Worm (Caenorhabditis elegans): ENCODE measurements around the gene srw-83.
"Not testable (repeated sequence)": the region's sequence is repeated elsewhere in the genome, so short reads cannot be mapped to it uniquely, and the experiment has no call there.

Gene srw-83

ce11 chrV:18426280-18426679 lies at the start of gene srw-83:
srw-83 (plus strand) TSS chrV:18426580.
- TF ChIP-seq dao-5 (tag; optimal IDR thresholded peaks at IDR 0.05) (no peak), him-1 (tag; optimal IDR thresholded peaks at IDR 0.05) (no peak), W03F9.2 (tag; optimal IDR thresholded peaks at IDR 0.05) (no peak)

DNA sequence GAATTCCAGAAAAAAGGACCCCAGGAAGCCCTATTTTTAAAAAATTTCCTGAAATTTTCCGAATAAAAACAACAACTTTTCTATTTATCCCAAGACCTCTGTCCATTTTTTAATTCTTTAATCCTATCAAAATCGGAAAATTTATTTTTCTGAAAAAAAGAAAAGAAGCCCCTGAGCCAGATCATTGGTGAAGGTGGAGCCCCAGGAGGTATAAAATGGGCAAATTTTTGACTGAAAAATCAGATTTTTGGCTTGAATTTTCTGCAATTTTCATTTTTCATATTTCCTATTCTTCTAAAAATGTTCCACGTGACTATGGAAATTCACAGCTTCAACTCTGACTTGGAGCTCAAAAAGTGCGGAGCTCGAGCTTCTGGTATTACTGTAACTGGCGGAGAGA lies 47.6 kb upstream of the srw-83 start, which contains the start of gene Y51A2B.8:
Gene Y51A2B.8 (plus strand): TSS at position 301 of the 400 bp plus-strand sequence.
- TF ChIP-seq dao-5 (tag; optimal IDR thresholded peaks at IDR 0.05), result no peak
- no peak for TF ChIP-seq him-1 (tag; optimal IDR thresholded peaks at IDR 0.05)
- no peak for TF ChIP-seq W03F9.2 (tag; optimal IDR thresholded peaks at IDR 0.05)

DNA sequence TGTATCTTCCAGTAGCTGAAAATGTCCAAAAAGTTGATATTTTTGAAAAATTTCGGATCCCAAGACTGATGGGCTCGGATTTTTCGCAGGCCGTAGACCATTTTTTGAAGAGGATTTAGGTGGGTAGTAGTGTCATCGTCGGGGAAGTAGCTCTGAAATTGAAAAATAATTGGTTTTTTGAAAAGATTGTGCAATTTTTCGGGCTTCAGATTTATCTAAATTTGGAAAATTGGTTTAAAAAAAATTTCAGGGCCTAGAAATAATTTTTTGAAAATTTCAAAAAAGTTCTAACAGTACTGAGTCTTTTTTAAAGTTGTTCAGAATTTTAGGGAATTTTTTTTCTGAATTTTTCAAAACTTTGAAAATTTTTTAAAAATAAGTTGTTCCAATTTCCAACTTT lies 43.8 kb upstream of the srw-83 start, which contains the start of gene nhr-288:
Gene nhr-288 (minus strand): TSS at position 101 of the 400 bp plus-strand sequence.
- TF ChIP-seq W03F9.2 (tag; optimal IDR thresholded peaks at IDR 0.05), result no peak
- TF ChIP-seq dao-5 (tag; optimal IDR thresholded peaks at IDR 0.05), result no peak
- TF ChIP-seq him-1 (tag; optimal IDR thresholded peaks at IDR 0.05), result no peak

DNA sequence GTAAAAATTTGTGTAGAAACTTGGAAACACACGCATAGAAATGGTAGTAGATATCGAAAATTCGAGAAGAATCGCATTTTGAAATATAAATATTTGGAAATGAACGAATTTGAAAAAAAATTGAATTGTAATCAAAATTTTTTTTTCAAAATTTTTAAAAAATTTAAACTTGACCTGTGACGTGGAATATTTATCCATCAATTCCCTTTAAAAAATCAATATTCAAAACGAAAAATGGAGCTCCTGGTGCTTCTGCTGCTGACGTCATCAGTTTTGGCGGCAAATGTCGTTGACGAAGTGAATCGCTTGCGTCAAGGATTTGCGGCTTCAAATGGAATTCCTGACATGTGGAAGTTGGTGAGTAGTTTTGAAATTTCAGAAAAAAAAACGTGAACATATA lies 37.3 kb upstream of the srw-83 start, which contains the start of the genes Y51A2B.4 and Y51A2B.5:
Gene Y51A2B.4 (minus strand): TSS at position 101 of the 400 bp plus-strand sequence.
Gene Y51A2B.5 (plus strand): TSS at position 232 of the 400 bp plus-strand sequence.
- TF ChIP-seq W03F9.2 (tag; optimal IDR thresholded peaks at IDR 0.05) (no peak), dao-5 (tag; optimal IDR thresholded peaks at IDR 0.05) (no peak)

DNA sequence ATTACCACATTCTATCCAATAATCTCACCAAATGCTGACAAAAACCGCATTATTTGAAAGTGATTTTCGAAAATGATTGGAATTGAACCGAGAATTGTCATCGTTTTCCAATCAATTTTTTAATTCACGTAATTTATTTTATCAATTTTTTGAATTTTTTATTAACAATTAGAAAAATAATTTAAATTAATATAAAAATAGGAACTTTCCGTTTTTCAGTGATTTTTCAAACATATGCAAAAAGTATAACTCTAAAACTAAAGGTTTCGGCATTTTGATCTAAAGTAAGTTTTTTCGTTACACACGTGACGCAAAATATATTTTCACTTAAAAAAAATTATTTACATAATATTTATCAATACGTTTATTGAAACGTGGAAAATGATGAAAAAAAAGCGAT lies 32.2 kb upstream of the srw-83 start, which contains the start of gene Y51A2B.6:
Gene Y51A2B.6 (minus strand): TSS at position 101 of the 400 bp plus-strand sequence.
- TF ChIP-seq W03F9.2 (tag; optimal IDR thresholded peaks at IDR 0.05) (no peak), him-1 (tag; optimal IDR thresholded peaks at IDR 0.05) (no peak), dao-5 (tag; optimal IDR thresholded peaks at IDR 0.05) (no peak)

DNA sequence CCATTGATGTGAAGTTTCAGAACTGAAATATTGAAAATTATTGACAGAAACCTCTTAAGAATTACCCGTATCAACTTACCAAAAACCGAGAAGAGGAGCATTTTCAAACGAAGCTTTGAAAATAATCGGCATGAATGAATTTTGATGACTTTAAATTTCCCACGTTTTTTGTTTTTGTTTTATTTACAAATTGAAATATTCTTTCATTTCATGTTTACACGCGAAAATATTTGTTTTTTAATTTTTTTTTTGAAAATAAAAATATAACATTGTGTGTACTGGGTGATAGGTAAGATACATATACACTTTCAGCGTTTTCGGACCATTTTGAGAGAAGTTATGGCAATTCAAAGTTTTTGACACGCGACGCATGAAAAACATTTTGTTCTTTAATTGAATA lies 30.7 kb upstream of the srw-83 start, which contains the start of gene Y51A2B.9:
Gene Y51A2B.9 (minus strand): TSS at position 101 of the 400 bp plus-strand sequence.
- TF ChIP-seq dao-5 (tag; optimal IDR thresholded peaks at IDR 0.05), result no peak
- TF ChIP-seq W03F9.2 (tag; optimal IDR thresholded peaks at IDR 0.05), result no peak
- no peak for TF ChIP-seq him-1 (tag; optimal IDR thresholded peaks at IDR 0.05)

DNA sequence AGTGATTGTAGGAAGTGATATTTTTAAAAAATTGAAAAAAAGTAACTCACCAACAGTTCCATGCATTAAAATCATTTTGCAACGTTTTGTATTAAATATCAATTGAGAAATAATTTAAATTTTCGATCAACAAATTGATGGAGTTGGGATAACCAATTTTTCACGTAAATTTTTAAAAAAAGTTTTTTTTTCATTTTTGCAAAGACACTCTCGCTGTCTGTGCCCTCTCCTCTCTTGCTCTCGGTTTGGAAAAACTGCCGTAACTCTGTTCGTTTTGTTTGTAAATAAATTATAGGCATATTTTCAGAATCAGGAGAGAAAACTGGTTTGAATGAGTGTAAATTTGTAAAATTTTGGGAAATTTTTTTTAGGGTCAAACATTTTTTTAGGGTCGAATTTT lies 28.6 kb upstream of the srw-83 start, which contains the start of gene Y51A2B.16:
Gene Y51A2B.16 (minus strand): TSS at position 101 of the 400 bp plus-strand sequence.
- no peak for TF ChIP-seq W03F9.2 (tag; optimal IDR thresholded peaks at IDR 0.05)
- TF ChIP-seq dao-5 (tag; optimal IDR thresholded peaks at IDR 0.05), result no peak
- TF ChIP-seq him-1 (tag; optimal IDR thresholded peaks at IDR 0.05), result no peak

DNA sequence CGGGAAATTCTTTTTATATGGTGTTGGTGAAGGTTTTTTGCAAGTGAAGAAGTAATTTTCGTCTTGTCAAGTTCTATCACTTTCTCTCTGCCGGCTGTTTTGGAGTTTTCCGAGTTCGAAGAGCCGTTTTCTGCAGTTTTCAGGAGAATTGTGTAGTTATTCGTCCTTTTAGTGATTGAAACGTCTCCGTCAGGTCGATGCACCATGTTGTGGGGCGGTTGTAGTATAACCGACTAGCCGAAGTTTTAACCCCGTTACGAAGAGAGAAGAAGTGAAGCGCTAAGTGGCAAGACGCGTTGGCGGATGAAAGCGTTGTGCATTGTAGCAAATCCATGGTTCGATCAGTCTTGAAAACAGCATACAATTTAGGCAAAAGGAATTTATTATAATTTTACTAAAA lies 23.6 kb upstream of the srw-83 start:
- TF ChIP-seq him-1 (tag; optimal IDR thresholded peaks at IDR 0.05) (no peak), dao-5 (tag; optimal IDR thresholded peaks at IDR 0.05) (no peak), W03F9.2 (tag; optimal IDR thresholded peaks at IDR 0.05) (no peak)

DNA sequence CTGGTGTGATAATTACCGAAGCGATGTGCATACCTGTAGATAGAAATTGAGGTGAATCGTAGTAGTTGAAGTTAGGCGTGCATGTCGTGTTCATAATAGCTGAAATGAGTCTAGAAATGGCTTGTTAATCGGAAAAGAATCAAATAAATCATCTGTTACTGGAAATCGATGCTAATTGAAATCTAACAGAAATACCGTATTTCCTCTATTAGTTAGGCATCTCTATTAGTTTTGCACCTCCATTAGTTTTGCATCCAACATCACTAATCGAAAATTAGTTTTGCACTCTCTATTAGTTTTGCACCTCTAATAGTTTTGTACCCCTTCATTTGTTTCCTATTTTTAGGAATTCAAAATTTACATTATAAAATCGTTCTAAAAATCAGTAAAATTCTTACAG lies 21.6 kb upstream of the srw-83 start, which contains the start of gene srh-209:
Gene srh-209 (minus strand): TSS at position 101 of the 400 bp plus-strand sequence.
- TF ChIP-seq him-1, dao-5, W03F9.2 (tag; optimal IDR thresholded peaks at IDR 0.05): not testable (repeated sequence)

DNA sequence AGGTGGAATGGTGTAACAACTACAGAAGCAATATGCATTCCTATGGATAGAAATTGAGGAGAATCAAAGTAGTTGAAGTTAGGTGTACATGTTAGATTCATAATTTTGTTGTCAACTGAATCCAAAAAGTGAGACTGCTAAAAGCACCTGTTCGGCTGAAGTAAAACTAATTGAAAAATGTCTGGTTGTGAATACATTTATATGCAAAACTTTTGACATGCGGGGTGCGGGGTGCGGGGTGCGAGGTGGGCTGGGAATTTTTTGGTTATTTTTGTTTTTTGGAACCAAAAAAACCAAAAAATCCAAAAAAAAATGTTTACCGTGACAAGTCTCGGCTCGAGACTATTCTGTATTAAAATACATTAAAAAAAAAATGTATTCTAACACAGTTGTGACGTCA lies 16.2 kb upstream of the srw-83 start, which contains the start of gene srh-207:
Gene srh-207 (minus strand): TSS at position 101 of the 400 bp plus-strand sequence.
- TF ChIP-seq dao-5 (tag; optimal IDR thresholded peaks at IDR 0.05), result no peak
- no peak for TF ChIP-seq him-1 (tag; optimal IDR thresholded peaks at IDR 0.05)
- TF ChIP-seq W03F9.2 (tag; optimal IDR thresholded peaks at IDR 0.05), result no peak

- TF ChIP-seq dao-5 (tag; optimal IDR thresholded peaks at IDR 0.05) (no peak), W03F9.2 (tag; optimal IDR thresholded peaks at IDR 0.05) (no peak), him-1 (tag; optimal IDR thresholded peaks at IDR 0.05) (no peak)
Observed at ce11 chrV:18412351-18412750, 14.0 kb upstream of the srw-83 start.

ce11 chrV:18412887-18413286 lies 13.5 kb upstream of the srw-83 start, which contains the start of gene ZK262.2:
ZK262.2 (minus strand) TSS chrV:18412987.
- TF ChIP-seq dao-5 (tag; optimal IDR thresholded peaks at IDR 0.05) (no peak), W03F9.2 (tag; optimal IDR thresholded peaks at IDR 0.05) (no peak), him-1 (tag; optimal IDR thresholded peaks at IDR 0.05) (no peak)

DNA sequence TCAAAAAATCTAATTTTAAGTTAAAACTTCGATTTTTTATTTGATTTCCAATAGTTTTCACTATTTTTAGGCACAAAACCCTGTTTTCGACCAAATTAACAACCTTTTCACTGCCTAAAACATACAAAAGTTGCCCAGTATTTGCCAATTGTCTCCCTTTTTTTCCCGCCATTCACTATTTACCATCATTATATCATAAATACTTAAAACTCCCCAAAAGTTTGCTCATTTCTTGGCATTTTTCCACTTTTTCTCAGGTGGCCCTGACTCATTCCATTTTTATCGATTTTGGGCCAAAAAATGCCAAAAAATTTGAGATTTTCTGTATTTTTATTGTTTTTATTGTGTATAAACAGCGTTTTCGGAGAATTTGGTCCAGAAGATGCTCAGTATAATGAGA lies 12.3 kb upstream of the srw-83 start, which contains the start of gene txt-8:
Gene txt-8 (plus strand): TSS at position 301 of the 400 bp plus-strand sequence.
- no peak for TF ChIP-seq W03F9.2 (tag; optimal IDR thresholded peaks at IDR 0.05)
- no peak for TF ChIP-seq him-1 (tag; optimal IDR thresholded peaks at IDR 0.05)
- TF ChIP-seq dao-5 (tag; optimal IDR thresholded peaks at IDR 0.05), result no peak

DNA sequence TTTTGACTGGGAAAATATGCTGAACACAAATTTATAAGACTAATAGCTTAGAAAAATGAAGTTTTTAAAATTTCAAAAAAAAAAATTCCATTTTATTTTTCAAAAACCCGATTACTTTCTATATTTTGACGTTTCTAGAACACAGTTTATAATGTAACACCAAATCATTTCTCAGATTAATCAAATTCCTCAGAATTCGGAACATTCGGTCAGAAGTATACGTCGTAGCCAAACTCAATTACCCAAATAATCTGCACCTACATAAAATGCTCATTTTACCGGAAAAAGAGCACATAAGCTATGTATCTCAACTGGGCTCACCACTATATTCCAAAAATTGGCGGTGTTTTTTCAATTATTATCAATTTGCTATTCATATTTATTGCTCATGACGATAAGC lies 5.6 kb upstream of the srw-83 start, which contains the start of gene srj-26:
Gene srj-26 (plus strand): TSS at position 301 of the 400 bp plus-strand sequence.
- TF ChIP-seq him-1 (tag; optimal IDR thresholded peaks at IDR 0.05) (no peak), W03F9.2 (tag; optimal IDR thresholded peaks at IDR 0.05) (no peak), dao-5 (tag; optimal IDR thresholded peaks at IDR 0.05) (no peak)
